Fruit fly (Drosophila melanogaster): ENCODE measurements around the gene GstO1.

GstO1 gene

dm6 chr3L:8519232-8519631 is 5.4 kb downstream of the GstO1 start (continued):
- TF ChIP-seq zf30C (GFP tag; optimal IDR thresholded peaks at IDR 0.05) = no peak
- TF ChIP-seq emc (GFP tag; optimal IDR thresholded peaks at IDR 0.05) = no peak
- TF ChIP-seq CG2120 (GFP tag; optimal IDR thresholded peaks at IDR 0.05) = peak; percentile 21
- TF ChIP-seq Max (GFP tag; optimal IDR thresholded peaks at IDR 0.05) = no peak
- TF ChIP-seq zen (tag; optimal IDR thresholded peaks at IDR 0.05) = no peak
- TF ChIP-seq CG8765 (GFP tag; IDR thresholded peaks at IDR 0.05) = no peak
- no peak for TF ChIP-seq Hr39 (optimal IDR thresholded peaks at IDR 0.05)
- peak; percentile 60 for TF ChIP-seq sens (GFP tag)
- TF ChIP-seq Opbp (GFP tag; IDR thresholded peaks at IDR 0.05; ENCODE audit: partially characterized antibody) = no peak
- TF ChIP-seq Stat92E (GFP tag; optimal IDR thresholded peaks at IDR 0.05) = no peak
- peak; percentile 69 for TF ChIP-seq CG3995 (GFP tag; optimal IDR thresholded peaks at IDR 0.05)
- TF ChIP-seq Pdp1 (GFP tag; optimal IDR thresholded peaks at IDR 0.05) = no peak
- TF ChIP-seq Xrp1 (GFP tag; IDR thresholded peaks at IDR 0.05) = no peak
- no peak for TF ChIP-seq odd (GFP tag; optimal IDR thresholded peaks at IDR 0.05)
- TF ChIP-seq Mad (GFP tag; optimal IDR thresholded peaks at IDR 0.05) = no peak
- TF ChIP-seq kay (GFP tag; optimal IDR thresholded peaks at IDR 0.05) = peak; percentile 61
- TF ChIP-seq Ptx1 (GFP tag; IDR thresholded peaks at IDR 0.05) = 0 out of 2 replicates have a peak, but pooled peaks have one; percentile 9
- TF ChIP-seq CG5953 (GFP tag; IDR thresholded peaks at IDR 0.05) = peak; percentile 32; the same call in 1 of the 2 replicates
- TF ChIP-seq CG12236 (GFP tag; optimal IDR thresholded peaks at IDR 0.05) = no peak
- no peak for TF ChIP-seq CG9437 (GFP tag; optimal IDR thresholded peaks at IDR 0.05)
- TF ChIP-seq exex (tag; optimal IDR thresholded peaks at IDR 0.05) = peak; percentile 82
- TF ChIP-seq Gug (GFP tag; IDR thresholded peaks at IDR 0.05) = no peak
- no peak for TF ChIP-seq ac (GFP tag; optimal IDR thresholded peaks at IDR 0.05)
- TF ChIP-seq gsb-n (tag; optimal IDR thresholded peaks at IDR 0.05) = no peak
- no peak for TF ChIP-seq gsb (GFP tag; IDR thresholded peaks at IDR 0.05)
- TF ChIP-seq tna (GFP tag; IDR thresholded peaks at IDR 0.05; ENCODE audit: partially characterized antibody) = no peak
- TF ChIP-seq Med (GFP tag) = peak; percentile 63
- no peak for TF ChIP-seq vvl (GFP tag; IDR thresholded peaks at IDR 0.05)
- no peak for TF ChIP-seq chinmo (GFP tag; IDR thresholded peaks at IDR 0.05; ENCODE audit: partially characterized antibody)
- no peak for TF ChIP-seq oc (tag; optimal IDR thresholded peaks at IDR 0.05)
- no peak for TF ChIP-seq btn (GFP tag; optimal IDR thresholded peaks at IDR 0.05)
- no peak for TF ChIP-seq CG11723 (GFP tag; optimal IDR thresholded peaks at IDR 0.05)
- no peak for TF ChIP-seq bsh (GFP tag; optimal IDR thresholded peaks at IDR 0.05)
- no peak for TF ChIP-seq jigr1 (GFP tag; IDR thresholded peaks at IDR 0.05)
- TF ChIP-seq Nf-YA (GFP tag; IDR thresholded peaks at IDR 0.05) = no peak
- TF ChIP-seq onecut (GFP tag; IDR thresholded peaks at IDR 0.05) = peak; percentile 62; the same call in 1 of the 2 replicates
- no peak for TF ChIP-seq pros (GFP tag; optimal IDR thresholded peaks at IDR 0.05)
- TF ChIP-seq stc (GFP tag; IDR thresholded peaks at IDR 0.05) = no peak
- TF ChIP-seq Nf-YC (tag; optimal IDR thresholded peaks at IDR 0.05) = no peak
- no peak for TF ChIP-seq HmgD (GFP tag; optimal IDR thresholded peaks at IDR 0.05)
- no peak for TF ChIP-seq hkb (optimal IDR thresholded peaks at IDR 0.05)
- TF ChIP-seq hkb (GFP tag; IDR thresholded peaks at IDR 0.05) = 0 out of 2 replicates have a peak, but pooled peaks have one; percentile 15
- peak; percentile 57 for TF ChIP-seq mirr (GFP tag; optimal IDR thresholded peaks at IDR 0.05)
- no peak for TF ChIP-seq D (optimal IDR thresholded peaks at IDR 0.05)
- TF ChIP-seq D (GFP tag; optimal IDR thresholded peaks at IDR 0.05) = no peak
- TF ChIP-seq Sox102F (GFP tag; optimal IDR thresholded peaks at IDR 0.05) = no peak
- peak; percentile 28 for TF ChIP-seq HmgZ (tag; optimal IDR thresholded peaks at IDR 0.05)
- no peak for TF ChIP-seq YL-1 (GFP tag; optimal IDR thresholded peaks at IDR 0.05)
- TF ChIP-seq CG6813 (GFP tag; optimal IDR thresholded peaks at IDR 0.05) = peak; percentile 4
- TF ChIP-seq en (GFP tag; optimal IDR thresholded peaks at IDR 0.05) = no peak
- TF ChIP-seq CG16863 (GFP tag; optimal IDR thresholded peaks at IDR 0.05) = no peak
- 0 out of 2 replicates have a peak, but pooled peaks have one; percentile 31 for TF ChIP-seq sim (GFP tag; IDR thresholded peaks at IDR 0.05)

All from whole organism, embryonic.